Fruit fly (Drosophila melanogaster): Measurements from ENCODE around the gene CG31709.

dm6 chr2L:9543871-9544270 is 35.6 kb downstream of the CG31709 start, which contains the start of gene CG13113:
- TF ChIP-seq CG7045 (GFP tag; optimal IDR thresholded peaks at IDR 0.05) = no peak
- TF ChIP-seq kay (GFP tag; ENCODE audit: borderline replicate concordance) = no peak
- no peak for TF ChIP-seq CG33017 (tag; optimal IDR thresholded peaks at IDR 0.05)
- TF ChIP-seq CG11617 (GFP tag; optimal IDR thresholded peaks at IDR 0.05) = no peak
- no peak for TF ChIP-seq CG12768 (GFP tag; optimal IDR thresholded peaks at IDR 0.05)
- TF ChIP-seq bab1 (GFP tag; optimal IDR thresholded peaks at IDR 0.05) = no peak

All from whole organism, adult.